Fruit fly (Drosophila melanogaster) whole organism, embryonic: ENCODE measurements around the gene CG14515.

Experiments used
- ATbp ChIP-seq: fragments of 200-800 bp; sonication (Bioruptor generic); optimal IDR thresholded peaks from 2 replicates; lab custom pipeline; 2017; ENCODE audit warnings: missing biosample characterization, mild to moderate bottlenecking, missing genetic modification characterization, missing genetic modification reagents
- Antp ChIP-seq: fragments of 200-800 bp; sonication (Bioruptor generic); optimal IDR thresholded peaks from 3 replicates; lab custom pipeline; 2016; ENCODE audit warnings: missing biosample characterization, missing genetic modification characterization
- CG10959 ChIP-seq: fragments of 200-800 bp; sonication (Bioruptor generic); IDR thresholded peaks from 2 replicates; pipeline ENCODE4 v1.3.6; 2022; ENCODE audit warnings: missing biosample characterization, missing genetic modification characterization
- CG11398 ChIP-seq: fragments of 200-800 bp; sonication (Bioruptor generic); optimal IDR thresholded peaks from 2 replicates; lab custom pipeline; 2016; ENCODE audit warnings: missing biosample characterization, missing genetic modification characterization
- CG14441 ChIP-seq: fragments of 200-800 bp; sonication (Bioruptor generic); IDR thresholded peaks from 2 replicates; pipeline ENCODE4 v1.3.6; 2022; ENCODE audit warnings: missing biosample characterization, missing genetic modification characterization
- CG14710 ChIP-seq: fragments of 200-800 bp; sonication (Bioruptor generic); optimal IDR thresholded peaks from 3 replicates; lab custom pipeline; 2019; ENCODE audit warnings: missing biosample characterization, mild to moderate bottlenecking, missing genetic modification characterization, moderate library complexity
- CG15696 ChIP-seq: fragments of 200-800 bp; sonication (Bioruptor generic); optimal IDR thresholded peaks from 2 replicates; lab custom pipeline; 2019; ENCODE audit warnings: missing biosample characterization, mild to moderate bottlenecking, missing genetic modification characterization, moderate library complexity
- CG17361 ChIP-seq: fragments of 200-800 bp; sonication (Bioruptor generic); IDR thresholded peaks from 3 replicates; pipeline ENCODE4 v1.3.6; 2022; ENCODE audit warnings: missing biosample characterization, missing genetic modification characterization
- CG17385 ChIP-seq: fragments of 200-800 bp; sonication (Bioruptor generic); optimal IDR thresholded peaks from 3 replicates; lab custom pipeline; 2018; ENCODE audit warnings: missing biosample characterization, mild to moderate bottlenecking, missing genetic modification characterization
- CG2875 ChIP-seq: fragments of 200-800 bp; sonication (Bioruptor generic); optimal IDR thresholded peaks from 2 replicates; lab custom pipeline; 2017; ENCODE audit warnings: missing biosample characterization, mild to moderate bottlenecking, missing genetic modification characterization, missing genetic modification reagents
- CG3163 ChIP-seq: fragments of 200-800 bp; sonication (Bioruptor generic); optimal IDR thresholded peaks from 3 replicates; lab custom pipeline; 2016; ENCODE audit warnings: missing biosample characterization, missing genetic modification characterization
- CG7928 ChIP-seq: fragments of 200-800 bp; sonication (Bioruptor generic); optimal IDR thresholded peaks from 2 replicates; lab custom pipeline; 2017; ENCODE audit warnings: missing biosample characterization, mild to moderate bottlenecking, missing genetic modification characterization
- Chrac-16 ChIP-seq: fragments of 200-800 bp; sonication (Bioruptor generic); optimal IDR thresholded peaks from 3 replicates; lab custom pipeline; 2016; ENCODE audit warnings: missing biosample characterization, missing genetic modification characterization
- CrebB ChIP-seq: fragments of 200-800 bp; sonication (Bioruptor generic); optimal IDR thresholded peaks from 3 replicates; lab custom pipeline; 2018; ENCODE audit warnings: missing biosample characterization, mild to moderate bottlenecking, missing genetic modification characterization
- Dbx ChIP-seq: fragments of 200-800 bp; sonication (Bioruptor generic); IDR thresholded peaks from 3 replicates; pipeline ENCODE4 v1.3.6; 2022; ENCODE audit warnings: missing biosample characterization, missing genetic modification characterization
- Dll ChIP-seq: fragments of 200-800 bp; sonication (Bioruptor generic); IDR thresholded peaks from 4 replicates; pipeline ENCODE4 v1.3.6; 2022; ENCODE audit warnings: missing biosample characterization, missing genetic modification characterization; ENCODE audit not compliant: partially characterized antibody
- E2f2 ChIP-seq: fragments of 200-800 bp; sonication (Bioruptor generic); IDR thresholded peaks from 2 replicates; pipeline ENCODE4 v1.3.6; 2022; ENCODE audit warnings: missing biosample characterization, missing genetic modification characterization
- Elba2 ChIP-seq: fragments of 200-800 bp; sonication (Bioruptor generic); optimal IDR thresholded peaks from 3 replicates; lab custom pipeline; 2016; ENCODE audit warnings: missing biosample characterization, missing genetic modification characterization
- Ets97D ChIP-seq: fragments of 200-800 bp; sonication (Bioruptor generic); optimal IDR thresholded peaks from 3 replicates; lab custom pipeline; 2016; ENCODE audit warnings: missing biosample characterization, missing genetic modification characterization
- H15 ChIP-seq: fragments of 200-800 bp; sonication (Bioruptor generic); IDR thresholded peaks from 3 replicates; pipeline ENCODE4 v1.3.6; 2022; ENCODE audit warnings: missing biosample characterization, missing genetic modification characterization
- H2.0 ChIP-seq: fragments of 200-800 bp; sonication (Bioruptor generic); IDR thresholded peaks from 2 replicates; pipeline ENCODE4 v1.3.6; 2022; ENCODE audit warnings: missing biosample characterization, missing genetic modification characterization
- HLH4C ChIP-seq: fragments of 200-800 bp; sonication (Bioruptor generic); IDR thresholded peaks from 3 replicates; pipeline ENCODE4 v1.3.6; 2022; ENCODE audit warnings: missing biosample characterization, missing genetic modification characterization; ENCODE audit not compliant: partially characterized antibody
- Jarid2 ChIP-seq: fragments of 200-800 bp; sonication (Bioruptor generic); optimal IDR thresholded peaks from 3 replicates; lab custom pipeline; 2017; ENCODE audit warnings: mild to moderate bottlenecking, missing biosample characterization, missing genetic modification reagents, missing genetic modification characterization
- Mad ChIP-seq: fragments of 200-800 bp; sonication (Bioruptor generic); optimal IDR thresholded peaks from 2 replicates; lab custom pipeline; 2016; ENCODE audit warnings: missing biosample characterization, missing genetic modification characterization
- Max ChIP-seq: fragments of 200-800 bp; sonication (Bioruptor generic); optimal IDR thresholded peaks from 2 replicates; lab custom pipeline; 2016; ENCODE audit warnings: missing biosample characterization, mild to moderate bottlenecking, missing genetic modification characterization
- NfI ChIP-seq: fragments of 200-800 bp; sonication (Bioruptor generic); optimal IDR thresholded peaks from 3 replicates; lab custom pipeline; 2018; ENCODE audit warnings: missing biosample characterization, mild to moderate bottlenecking, missing genetic modification characterization, moderate library complexity
- Ravus ChIP-seq: fragments of 200-800 bp; sonication (Bioruptor generic); IDR thresholded peaks from 2 replicates; pipeline ENCODE4 v1.3.6; 2022; ENCODE audit warnings: missing biosample characterization, missing genetic modification characterization
- TFAM ChIP-seq: fragments of 200-800 bp; sonication (Bioruptor generic); optimal IDR thresholded peaks from 2 replicates; lab custom pipeline; 2017; ENCODE audit warnings: missing biosample characterization, missing genetic modification characterization, inconsistent platforms
- ab ChIP-seq: fragments of 200-800 bp; sonication (Bioruptor generic); optimal IDR thresholded peaks from 2 replicates; lab custom pipeline; 2016; ENCODE audit warnings: missing biosample characterization, missing genetic modification characterization
- al ChIP-seq: fragments of 200-800 bp; sonication (Bioruptor generic); IDR thresholded peaks from 2 replicates; pipeline ENCODE4 v1.3.6; 2022; ENCODE audit warnings: missing biosample characterization, missing genetic modification characterization
- ara ChIP-seq: fragments of 200-800 bp; sonication (Bioruptor generic); IDR thresholded peaks from 2 replicates; pipeline ENCODE4 v1.3.6; 2022; ENCODE audit warnings: missing biosample characterization, missing genetic modification characterization
- chm ChIP-seq: fragments of 200-800 bp; sonication (Bioruptor generic); IDR thresholded peaks from 2 replicates; pipeline ENCODE4 v1.3.6; 2022; ENCODE audit warnings: missing biosample characterization, missing genetic modification characterization
- chn ChIP-seq: fragments of 200-800 bp; sonication (Bioruptor generic); optimal IDR thresholded peaks from 2 replicates; lab custom pipeline; 2016; ENCODE audit warnings: missing biosample characterization, missing genetic modification characterization
- dimm ChIP-seq: fragments of 200-800 bp; sonication (Bioruptor generic); IDR thresholded peaks from 2 replicates; pipeline ENCODE4 v1.3.6; 2022; ENCODE audit warnings: missing biosample characterization, missing genetic modification characterization
- dysf ChIP-seq: fragments of 200-800 bp; sonication (Bioruptor generic); IDR thresholded peaks from 3 replicates; pipeline ENCODE4 v1.3.6; 2022; ENCODE audit warnings: missing biosample characterization, missing genetic modification characterization
- en ChIP-seq: fragments of 200-800 bp; sonication (Bioruptor generic); optimal IDR thresholded peaks from 2 replicates; lab custom pipeline; 2016; ENCODE audit warnings: missing biosample characterization, missing genetic modification characterization
- esg ChIP-seq: fragments of 200-800 bp; sonication (Bioruptor generic); conservative IDR thresholded peaks from 2 replicates; pipeline ENCODE4 v1.3.6; 2022; ENCODE audit warnings: missing biosample characterization, missing genetic modification characterization
- hb ChIP-seq: fragments of 200-800 bp; sonication (Bioruptor generic); IDR thresholded peaks from 3 replicates; pipeline ENCODE4 v1.3.6; 2022; ENCODE audit warnings: missing biosample characterization, missing genetic modification characterization; ENCODE audit not compliant: partially characterized antibody
- hkb ChIP-seq, 2 experiments: fragments of 200-800 bp in 1 of 2; fragments of >200 bp in 1 of 2; sonication (Bioruptor generic) in 1 of 2; IDR thresholded peaks in 1 of 2; optimal IDR thresholded peaks in 1 of 2; 2 replicates each; pipeline versions ENCODE4 v1.3.6 to Lab custom; 2017 to 2022; ENCODE audit warnings: missing biosample characterization in 1 of 2, missing genetic modification characterization in 1 of 2
- kah ChIP-seq: fragments of 200-800 bp; sonication (Bioruptor generic); optimal IDR thresholded peaks from 2 replicates; lab custom pipeline; 2018; ENCODE audit warnings: missing biosample characterization, mild to moderate bottlenecking, missing genetic modification characterization
- lbe ChIP-seq: fragments of 200-800 bp; sonication (Bioruptor generic); optimal IDR thresholded peaks from 2 replicates; lab custom pipeline; 2016; ENCODE audit warnings: missing biosample characterization, mild to moderate bottlenecking, missing genetic modification characterization
- mirr ChIP-seq: fragments of 200-800 bp; sonication (Bioruptor generic); optimal IDR thresholded peaks from 3 replicates; lab custom pipeline; 2018; ENCODE audit warnings: missing biosample characterization, mild to moderate bottlenecking, missing genetic modification characterization
- rib ChIP-seq: fragments of 200-800 bp; sonication (Bioruptor generic); IDR thresholded peaks from 2 replicates; pipeline ENCODE4 v1.3.6; 2022; ENCODE audit warnings: missing biosample characterization, missing genetic modification characterization
- schlank ChIP-seq: fragments of 200-800 bp; sonication (Bioruptor generic); optimal IDR thresholded peaks from 2 replicates; lab custom pipeline; 2018; ENCODE audit warnings: missing biosample characterization, mild to moderate bottlenecking, missing genetic modification characterization
- scrt ChIP-seq: fragments of 200-800 bp; sonication (Bioruptor generic); optimal IDR thresholded peaks from 2 replicates; lab custom pipeline; 2018; ENCODE audit warnings: missing biosample characterization, mild to moderate bottlenecking, missing genetic modification characterization, moderate library complexity
- sna ChIP-seq: fragments of 200-800 bp; sonication (Bioruptor generic); IDR thresholded peaks from 2 replicates; pipeline ENCODE4 v1.3.6; 2022; ENCODE audit warnings: missing biosample characterization, missing genetic modification characterization; ENCODE audit not compliant: partially characterized antibody
- vvl ChIP-seq: fragments of 200-800 bp; sonication (Bioruptor generic); IDR thresholded peaks from 2 replicates; pipeline ENCODE4 v1.3.6; 2022; ENCODE audit warnings: missing biosample characterization, missing genetic modification characterization
- zf30C ChIP-seq: fragments of 200-800 bp; sonication (Bioruptor generic); optimal IDR thresholded peaks from 3 replicates; lab custom pipeline; 2018; ENCODE audit warnings: missing biosample characterization, mild to moderate bottlenecking, missing genetic modification characterization

The CG14515 gene

dm6 chr3R:29204612-29205480 is 7.5 kb downstream of the CG14515 start (continued):
- no peak for TF ChIP-seq schlank (tag; lab: Kevin White, UChicago)
- TF ChIP-seq CG14710 (tag; lab: Kevin White, UChicago), result peak; percentile 80
- TF ChIP-seq vvl (GFP tag; lab: Robert Waterston, UW), result peak; percentile 88
- no peak for TF ChIP-seq lbe (GFP tag; lab: Kevin White, UChicago)
- TF ChIP-seq E2f2 (GFP tag; lab: Robert Waterston, UW), result peak; percentile 36; the same call in 1 of the 2 replicates
- peak; percentile 81 for TF ChIP-seq CG2875 (GFP tag; lab: Kevin White, UChicago)
- TF ChIP-seq CG15696 (tag; lab: Kevin White, UChicago), result peak; percentile 51
- TF ChIP-seq en (GFP tag; lab: Kevin White, UChicago), result peak; percentile 69
- peak; percentile 73 for TF ChIP-seq chn (GFP tag; lab: Kevin White, UChicago)
- TF ChIP-seq CG3163 (GFP tag; lab: Kevin White, UChicago), result peak; percentile 56
- TF ChIP-seq Elba2 (GFP tag; lab: Kevin White, UChicago), result no peak
- no peak for TF ChIP-seq sna (GFP tag; lab: Robert Waterston, UW)
- TF ChIP-seq Chrac-16 (GFP tag; lab: Kevin White, UChicago), result peak; percentile 59
- TF ChIP-seq ara, result peak; percentile 85
- peak; percentile 42 for TF ChIP-seq Jarid2
- TF ChIP-seq scrt (GFP tag; lab: Kevin White, UChicago), result peak; percentile 35
- no peak for TF ChIP-seq HLH4C (GFP tag; lab: Robert Waterston, UW)
- TF ChIP-seq CG10959 (GFP tag; lab: Robert Waterston, UW), result peak; percentile 66
- no peak for TF ChIP-seq ab
- TF ChIP-seq dimm (GFP tag; lab: Robert Waterston, UW), result peak; percentile 60; the same call in 1 of the 2 replicates
- no peak for TF ChIP-seq Dll (GFP tag; lab: Robert Waterston, UW)
- no peak for TF ChIP-seq CG7928
- 0 out of 2 replicates have a peak, but pooled peaks have one; percentile 13 for TF ChIP-seq al (GFP tag; lab: Robert Waterston, UW)
- no peak for TF ChIP-seq Ravus
- peak; percentile 86 for TF ChIP-seq ATbp (GFP tag; lab: Kevin White, UChicago)
- TF ChIP-seq Dbx, result no peak
- peak; percentile 78 for TF ChIP-seq H2.0
- peak; percentile 27 for TF ChIP-seq Ets97D
- peak; percentile 52 for TF ChIP-seq kah (GFP tag; lab: Kevin White, UChicago)
- peak; percentile 75; the same call in 1 of the 2 replicates for TF ChIP-seq chm
- TF ChIP-seq Max (GFP tag; lab: Kevin White, UChicago), result peak; percentile 53
- TF ChIP-seq hkb (optimal IDR thresholded peaks at IDR 0.05; lab: Kevin White, UChicago), result no peak
- TF ChIP-seq hkb (GFP tag; IDR thresholded peaks at IDR 0.05; lab: Robert Waterston, UW), result peak; percentile 78
- no peak for TF ChIP-seq mirr (GFP tag; lab: Kevin White, UChicago)
- TF ChIP-seq dysf (GFP tag; lab: Robert Waterston, UW), result peak; percentile 80
- peak; percentile 69 for TF ChIP-seq CG14441 (GFP tag; lab: Robert Waterston, UW)
- TF ChIP-seq H15 (GFP tag; lab: Robert Waterston, UW), result peak; percentile 70
- peak; percentile 38 for TF ChIP-seq CrebB (tag; lab: Kevin White, UChicago)
- TF ChIP-seq CG17385 (GFP tag; lab: Kevin White, UChicago), result peak; percentile 66
- TF ChIP-seq CG11398, result peak; percentile 75
- no peak for TF ChIP-seq rib (GFP tag; lab: Robert Waterston, UW)
- 0 out of 3 replicates have a peak, but pooled peaks have one; percentile 15 for TF ChIP-seq hb (GFP tag; lab: Robert Waterston, UW)
- peak; percentile 57 for TF ChIP-seq NfI (GFP tag; lab: Kevin White, UChicago)
- TF ChIP-seq TFAM, result peak; percentile 46
- TF ChIP-seq esg (GFP tag; lab: Robert Waterston, UW), result peak; percentile 73
- TF ChIP-seq CG17361 (GFP tag; lab: Robert Waterston, UW), result peak; percentile 87
- TF ChIP-seq Mad (GFP tag; lab: Kevin White, UChicago), result peak; percentile 45
- peak; percentile 79 for TF ChIP-seq Antp
- no peak for TF ChIP-seq zf30C (GFP tag; lab: Kevin White, UChicago)
